Worm (Caenorhabditis elegans): ENCODE data around the gene gly-20.

gly-20 gene

DNA sequence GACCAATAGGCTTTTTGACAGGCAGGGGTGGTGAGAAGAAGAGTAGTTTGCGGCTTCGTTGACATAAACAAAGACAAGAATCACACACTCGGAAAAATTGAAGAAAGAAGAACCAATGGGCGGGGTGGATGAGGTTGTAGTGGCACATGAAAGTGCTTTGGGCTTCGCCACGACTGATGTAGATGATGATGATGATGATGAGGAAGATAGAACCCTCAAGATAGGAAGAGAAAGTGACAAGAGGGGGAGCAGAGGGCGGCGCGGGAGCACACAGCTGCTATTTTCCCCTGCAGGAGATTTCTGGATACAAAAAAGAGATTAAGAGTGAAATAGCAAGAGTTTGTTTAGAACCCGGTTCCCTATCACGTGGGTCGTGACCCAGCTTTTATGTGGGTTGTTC lies 26.5 kb downstream of the gly-20 start:
- TF ChIP-seq K12H6.12 (tag; optimal IDR thresholded peaks at IDR 0.05) (peak; percentile 17), ceh-27 (GFP tag; optimal IDR thresholded peaks at IDR 0.05) (no peak), fkh-3 (tag; optimal IDR thresholded peaks at IDR 0.05) (no peak), nhr-80 (tag; optimal IDR thresholded peaks at IDR 0.05) (no peak), him-1 (tag; optimal IDR thresholded peaks at IDR 0.05) (no peak), F22D6.2 (tag; optimal IDR thresholded peaks at IDR 0.05) (no peak), T26A5.8 (tag; optimal IDR thresholded peaks at IDR 0.05) (no peak), somi-1 (GFP tag; optimal IDR thresholded peaks at IDR 0.05) (peak; percentile 15)

ce11 chrV:11311013-11311472 lies 28.7 kb downstream of the gly-20 start, which contains the start of gene T03F7.7:
Gene T03F7.7 (plus strand): TSS chrV:11311422.
- no peak for TF ChIP-seq egrh-3 (GFP tag; IDR thresholded peaks at IDR 0.05)
- peak; percentile 92 for TF ChIP-seq nhr-80 (tag; optimal IDR thresholded peaks at IDR 0.05)
- no peak for TF ChIP-seq T07F8.4 (tag; optimal IDR thresholded peaks at IDR 0.05)
- TF ChIP-seq hlh-12 (tag; optimal IDR thresholded peaks at IDR 0.05), result no peak
- no peak for TF ChIP-seq aptf-2 (GFP tag; conservative IDR thresholded peaks at IDR 0.05)
- no peak for TF ChIP-seq K12H6.12 (tag; optimal IDR thresholded peaks at IDR 0.05)
- TF ChIP-seq Y53F4B.3 (GFP tag; IDR thresholded peaks at IDR 0.05), result no peak
- no peak for TF ChIP-seq rcor-1 (GFP tag; IDR thresholded peaks at IDR 0.05)

DNA sequence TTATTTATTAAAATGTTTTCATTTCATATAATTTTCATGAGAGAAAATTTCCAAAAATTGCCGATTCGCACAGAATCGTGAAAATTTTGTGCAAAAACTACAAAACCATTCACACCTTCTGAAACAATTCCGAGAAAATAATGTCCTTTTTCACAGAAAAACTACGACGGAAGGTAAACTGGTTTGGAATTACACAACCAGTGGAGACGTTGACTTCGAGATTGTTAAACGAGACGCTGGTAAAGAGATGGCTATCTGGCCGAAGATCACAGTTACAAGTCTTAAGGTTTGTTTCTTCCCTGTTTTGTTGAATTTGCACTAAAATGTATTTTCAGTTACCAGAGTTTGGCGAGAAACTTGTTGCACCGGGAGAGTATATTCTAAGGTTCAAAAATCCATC lies 30.5 kb downstream of the gly-20 start:
- TF ChIP-seq lin-40 (tag; optimal IDR thresholded peaks at IDR 0.05) (no peak), F33H1.4 (GFP tag; IDR thresholded peaks at IDR 0.05) (no peak), F10E7.11 (tag; optimal IDR thresholded peaks at IDR 0.05) (no peak), F57A8.1 (GFP tag; optimal IDR thresholded peaks at IDR 0.05) (no peak), pha-4 (tag; optimal IDR thresholded peaks at IDR 0.05) (no peak), Y67H2A.10 (GFP tag; conservative IDR thresholded peaks at IDR 0.05) (no peak), xnd-1 (tag; optimal IDR thresholded peaks at IDR 0.05) (no peak), snpc-1.3 (tag; optimal IDR thresholded peaks at IDR 0.05; ENCODE audit: insufficient read depth) (no peak), ccch-3 (GFP tag; optimal IDR thresholded peaks at IDR 0.05) (no peak), tbp1 (GFP tag; optimal IDR thresholded peaks at IDR 0.05) (no peak), dox-1 (GFP tag; IDR thresholded peaks at IDR 0.05) (no peak), gei-17 (GFP tag; optimal IDR thresholded peaks at IDR 0.05) (no peak), Y53F4B.3 (GFP tag; IDR thresholded peaks at IDR 0.05) (no peak)

- TF ChIP-seq aptf-3 (GFP tag; IDR thresholded peaks at IDR 0.05) (peak; percentile 97), let-607 (tag; optimal IDR thresholded peaks at IDR 0.05) (peak; percentile 88 to 90), K12H6.12 (tag; optimal IDR thresholded peaks at IDR 0.05) (peak; percentile 90), ccch-3 (GFP tag; optimal IDR thresholded peaks at IDR 0.05) (peak; percentile 90), snpc-4 (GFP tag; optimal IDR thresholded peaks at IDR 0.05) (peak; percentile 87), snpc-4 (tag; optimal IDR thresholded peaks at IDR 0.05) (peak; percentile 68 to 91 (median 88)), attf-6 (GFP tag; IDR thresholded peaks at IDR 0.05) (peak; percentile 88), rpc-1 (optimal IDR thresholded peaks at IDR 0.05) (peak; percentile 99), rpc-1 (tag; optimal IDR thresholded peaks at IDR 0.05) (peak; percentile 99), ceh-40 (GFP tag; IDR thresholded peaks at IDR 0.05) (peak; percentile 96), gei-17 (GFP tag; optimal IDR thresholded peaks at IDR 0.05) (peak; percentile 87), hsf-1 (GFP tag; IDR thresholded peaks at IDR 0.05) (peak; percentile 78), F39B2.1 (GFP tag; IDR thresholded peaks at IDR 0.05) (peak; percentile 29; the same call in 1 of the 2 replicates), F22D6.2 (tag; optimal IDR thresholded peaks at IDR 0.05) (peak; percentile 71), F10E7.11 (tag; optimal IDR thresholded peaks at IDR 0.05) (peak; percentile 99), egrh-3 (GFP tag; IDR thresholded peaks at IDR 0.05) (peak; percentile 73), B0019.2 (GFP tag; conservative IDR thresholded peaks at IDR 0.05) (peak; percentile 87), somi-1 (GFP tag; optimal IDR thresholded peaks at IDR 0.05) (peak; percentile 95), lin-40 (tag; optimal IDR thresholded peaks at IDR 0.05) (peak; percentile 85), F57C9.4 (tag; optimal IDR thresholded peaks at IDR 0.05) (peak; percentile 96), lin-35 (GFP tag; optimal IDR thresholded peaks at IDR 0.05) (peak; percentile 22 to 87 (median 61)), mel-28 (tag; optimal IDR thresholded peaks at IDR 0.05; ENCODE audit: borderline replicate concordance) (peak; percentile 89), mcd-1 (GFP tag; IDR thresholded peaks at IDR 0.05) (peak; percentile 86), rcor-1 (GFP tag; IDR thresholded peaks at IDR 0.05) (peak; percentile 95)
Observed at ce11 chrV:11314025-11314880, 31.9 kb downstream of the gly-20 start.
